Worm (Caenorhabditis elegans) whole organism, young adult: ENCODE results near the gene arrd-24.

Experiments used
- B0336.3 ChIP-seq: fragments of 200-800 bp; sonication (Bioruptor generic); IDR thresholded peaks from 2 replicates; pipeline ENCODE4 v1.3.6; 2022; ENCODE audit warnings: missing genetic modification characterization, missing compliant biosample characterization
- C06A6.2 ChIP-seq: fragments of 200-800 bp; sonication (Bioruptor generic); conservative IDR thresholded peaks from 2 replicates; pipeline ENCODE4 v1.3.6; 2022; ENCODE audit warnings: missing genetic modification characterization, missing compliant biosample characterization
- F22D6.2 ChIP-seq: sonication (generic microtip); optimal IDR thresholded peaks from 2 replicates; lab custom pipeline; 2016; ENCODE audit warnings: mild to moderate bottlenecking, missing genetic modification characterization, missing compliant biosample characterization
- F23B12.7 ChIP-seq: sonication (generic microtip); optimal IDR thresholded peaks from 2 replicates; lab custom pipeline; 2017; ENCODE audit warnings: missing genetic modification characterization, mild to moderate bottlenecking, missing compliant biosample characterization, antibody characterized with exemption, moderate library complexity; ENCODE audit not compliant: insufficient read depth
- F52B5.7 ChIP-seq: sonication (generic microtip); optimal IDR thresholded peaks from 2 replicates; lab custom pipeline; 2016; ENCODE audit warnings: mild to moderate bottlenecking, missing genetic modification characterization, missing compliant biosample characterization
- F55B11.4 ChIP-seq: sonication (generic microtip); optimal IDR thresholded peaks from 2 replicates; lab custom pipeline; 2016; ENCODE audit warnings: missing compliant biosample characterization, missing genetic modification characterization, borderline replicate concordance; ENCODE audit not compliant: insufficient read depth
- F57A8.1 ChIP-seq: fragments of 200-800 bp; sonication (Bioruptor generic); optimal IDR thresholded peaks from 2 replicates; lab custom pipeline; 2018; ENCODE audit warnings: mild to moderate bottlenecking, missing genetic modification characterization, moderate library complexity, missing compliant biosample characterization
- F57C9.4 ChIP-seq: sonication (generic microtip); optimal IDR thresholded peaks from 2 replicates; lab custom pipeline; 2017; ENCODE audit warnings: mild to moderate bottlenecking, missing genetic modification characterization, missing compliant biosample characterization
- K12H6.12 ChIP-seq: fragments of 200-800 bp; sonication (Bioruptor generic); optimal IDR thresholded peaks from 2 replicates; lab custom pipeline; 2018; ENCODE audit warnings: mild to moderate bottlenecking, missing genetic modification characterization, missing compliant biosample characterization
- Y56A3A.18 ChIP-seq: fragments of 200-800 bp; sonication (Bioruptor generic); IDR thresholded peaks from 2 replicates; pipeline ENCODE4 v1.3.6; 2022; ENCODE audit warnings: missing genetic modification reagents, missing genetic modification characterization, missing compliant biosample characterization
- Y67H2A.10 ChIP-seq: fragments of 200-800 bp; sonication (Bioruptor generic); conservative IDR thresholded peaks from 2 replicates; pipeline ENCODE4 v1.3.6; 2022; ENCODE audit warnings: missing genetic modification reagents, missing genetic modification characterization, missing compliant biosample characterization
- Y79H2A.3 ChIP-seq: fragments of 200-800 bp; sonication (Bioruptor generic); conservative IDR thresholded peaks from 2 replicates; pipeline ENCODE4 v1.3.6; 2022; ENCODE audit warnings: missing genetic modification reagents, missing genetic modification characterization, missing compliant biosample characterization
- akir-1 ChIP-seq: fragments of 200-800 bp; sonication (Bioruptor generic); optimal IDR thresholded peaks from 2 replicates; lab custom pipeline; 2018; ENCODE audit warnings: mild to moderate bottlenecking, missing genetic modification characterization, moderate library complexity, missing compliant biosample characterization
- attf-3 ChIP-seq: fragments of 200-800 bp; sonication (Bioruptor generic); conservative IDR thresholded peaks from 2 replicates; pipeline ENCODE4 v1.3.6; 2022; ENCODE audit warnings: missing genetic modification reagents, missing genetic modification characterization, missing compliant biosample characterization
- attf-5 ChIP-seq: fragments of 200-800 bp; sonication (Bioruptor generic); optimal IDR thresholded peaks from 2 replicates; lab custom pipeline; 2018; ENCODE audit warnings: mild to moderate bottlenecking, missing genetic modification characterization, missing compliant biosample characterization
- attf-6 ChIP-seq: fragments of 200-800 bp; sonication (Bioruptor generic); IDR thresholded peaks from 2 replicates; pipeline ENCODE4 v1.3.6; 2022; ENCODE audit warnings: missing genetic modification reagents, missing genetic modification characterization, missing compliant biosample characterization
- cebp-1 ChIP-seq, 2 experiments: fragments of 200-800 bp in 1 of 2; sonication (Bioruptor generic) in 1 of 2; sonication (generic microtip) in 1 of 2; IDR thresholded peaks in 1 of 2; optimal IDR thresholded peaks in 1 of 2; 2 replicates each; pipeline versions ENCODE4 v1.3.6 to Lab custom; 2017 to 2022; ENCODE audit warnings: missing compliant biosample characterization in 2 of 2, missing genetic modification characterization in 2 of 2, mild to moderate bottlenecking in 1 of 2, missing genetic modification reagents in 1 of 2, moderate library complexity in 1 of 2
- ceh-58 ChIP-seq: fragments of 200-800 bp; sonication (Bioruptor generic); IDR thresholded peaks from 2 replicates; pipeline ENCODE4 v1.3.6; 2022; ENCODE audit warnings: missing genetic modification characterization, missing compliant biosample characterization
- die-1 ChIP-seq: sonication (generic microtip); optimal IDR thresholded peaks from 2 replicates; lab custom pipeline; 2016; ENCODE audit warnings: missing genotype, mild to moderate bottlenecking, missing genetic modification characterization, missing compliant biosample characterization
- efl-1 ChIP-seq: fragments of 150-350 bp; optimal IDR thresholded peaks from 2 replicates; lab custom pipeline; 2014; ENCODE audit warnings: missing biosample characterization, missing genetic modification reagents, missing genetic modification characterization
- egl-18 ChIP-seq: fragments of 200-800 bp; sonication (Bioruptor generic); IDR thresholded peaks from 2 replicates; pipeline ENCODE4 v1.3.6; 2022; ENCODE audit warnings: missing genetic modification reagents, missing genetic modification characterization, missing compliant biosample characterization
- fkh-3 ChIP-seq: sonication (generic microtip); optimal IDR thresholded peaks from 2 replicates; lab custom pipeline; 2016; ENCODE audit warnings: mild to moderate bottlenecking, missing genetic modification characterization, missing compliant biosample characterization
- him-1 ChIP-seq: sonication (generic microtip); optimal IDR thresholded peaks from 2 replicates; lab custom pipeline; 2016; ENCODE audit warnings: missing genotype, missing genetic modification reagents, missing genetic modification characterization, missing compliant biosample characterization
- hlh-26 ChIP-seq: fragments of 200-800 bp; sonication (Bioruptor generic); conservative IDR thresholded peaks from 2 replicates; pipeline ENCODE4 v1.3.6; 2022; ENCODE audit warnings: missing genetic modification reagents, missing genetic modification characterization, missing compliant biosample characterization
- hmg-1.2 ChIP-seq: fragments of 200-800 bp; sonication (Bioruptor generic); IDR thresholded peaks from 2 replicates; pipeline ENCODE4 v1.3.6; 2022; ENCODE audit warnings: missing genetic modification reagents, missing genetic modification characterization, missing compliant biosample characterization
- hmg-20 ChIP-seq: fragments of 200-800 bp; sonication (Bioruptor generic); IDR thresholded peaks from 2 replicates; pipeline ENCODE4 v1.3.6; 2022; ENCODE audit warnings: missing genetic modification reagents, missing genetic modification characterization, missing compliant biosample characterization
- let-607 ChIP-seq, 2 experiments: fragments of 200-800 bp in 1 of 2; sonication (Bioruptor generic) in 1 of 2; sonication (generic microtip) in 1 of 2; optimal IDR thresholded peaks; 2 replicates each; lab custom pipeline; 2016 to 2018; ENCODE audit warnings: mild to moderate bottlenecking in 2 of 2, missing compliant biosample characterization in 2 of 2, missing genetic modification characterization in 2 of 2, moderate library complexity in 2 of 2, missing genotype in 1 of 2
- lin-26 ChIP-seq: fragments of 200-800 bp; sonication (Bioruptor generic); IDR thresholded peaks from 2 replicates; pipeline ENCODE4 v1.3.6; 2022; ENCODE audit warnings: missing genetic modification reagents, missing genetic modification characterization, missing compliant biosample characterization
- madf-8 ChIP-seq: fragments of 200-800 bp; sonication (Bioruptor generic); conservative IDR thresholded peaks from 2 replicates; pipeline ENCODE4 v1.3.6; 2022; ENCODE audit warnings: missing genetic modification reagents, missing genetic modification characterization, missing compliant biosample characterization
- nfyb-1 ChIP-seq: fragments of 200-800 bp; sonication (Bioruptor generic); IDR thresholded peaks from 2 replicates; pipeline ENCODE4 v1.3.6; 2022; ENCODE audit warnings: missing genetic modification reagents, missing genetic modification characterization, missing compliant biosample characterization
- nhr-120 ChIP-seq: fragments of 200-800 bp; sonication (Bioruptor generic); IDR thresholded peaks from 2 replicates; pipeline ENCODE4 v1.3.6; 2022; ENCODE audit warnings: missing genetic modification characterization, missing compliant biosample characterization
- nhr-179 ChIP-seq: sonication (generic microtip); optimal IDR thresholded peaks from 2 replicates; lab custom pipeline; 2016; ENCODE audit warnings: mild to moderate bottlenecking, missing genetic modification characterization, missing compliant biosample characterization
- nhr-80 ChIP-seq: sonication (generic microtip); optimal IDR thresholded peaks from 2 replicates; lab custom pipeline; 2016; ENCODE audit warnings: missing genetic modification characterization, missing compliant biosample characterization
- pbrm-1 ChIP-seq: fragments of 200-800 bp; sonication (Bioruptor generic); IDR thresholded peaks from 2 replicates; pipeline ENCODE4 v1.3.6; 2022; ENCODE audit warnings: missing genetic modification reagents, missing genetic modification characterization, missing compliant biosample characterization
- rcor-1 ChIP-seq: fragments of 200-800 bp; sonication (Bioruptor generic); IDR thresholded peaks from 2 replicates; pipeline ENCODE4 v1.3.6; 2022; ENCODE audit warnings: missing genetic modification reagents, missing genetic modification characterization, missing compliant biosample characterization
- tbp1 ChIP-seq: fragments of 200-800 bp; sonication (Bioruptor generic); optimal IDR thresholded peaks from 2 replicates; lab custom pipeline; 2018; ENCODE audit warnings: mild to moderate bottlenecking, missing genetic modification characterization, missing compliant biosample characterization
- tbx-9 ChIP-seq: sonication (generic microtip); optimal IDR thresholded peaks from 2 replicates; lab custom pipeline; 2016; ENCODE audit warnings: borderline replicate concordance, missing genetic modification characterization, inconsistent platforms, missing compliant biosample characterization
- unc-130 ChIP-seq: sonication (generic microtip); optimal IDR thresholded peaks from 2 replicates; lab custom pipeline; 2016; ENCODE audit warnings: missing genetic modification reagents, missing genetic modification characterization, missing compliant biosample characterization
- zfh-2 ChIP-seq: fragments of 200-800 bp; sonication (Bioruptor generic); conservative IDR thresholded peaks from 2 replicates; pipeline ENCODE4 v1.3.6; 2022; ENCODE audit warnings: missing genetic modification reagents, missing genetic modification characterization, missing compliant biosample characterization
- zim-3 ChIP-seq: sonication (generic microtip); optimal IDR thresholded peaks from 2 replicates; lab custom pipeline; 2017; ENCODE audit warnings: mild to moderate bottlenecking, missing genetic modification characterization, moderate library complexity, missing compliant biosample characterization

Gene arrd-24

DNA sequence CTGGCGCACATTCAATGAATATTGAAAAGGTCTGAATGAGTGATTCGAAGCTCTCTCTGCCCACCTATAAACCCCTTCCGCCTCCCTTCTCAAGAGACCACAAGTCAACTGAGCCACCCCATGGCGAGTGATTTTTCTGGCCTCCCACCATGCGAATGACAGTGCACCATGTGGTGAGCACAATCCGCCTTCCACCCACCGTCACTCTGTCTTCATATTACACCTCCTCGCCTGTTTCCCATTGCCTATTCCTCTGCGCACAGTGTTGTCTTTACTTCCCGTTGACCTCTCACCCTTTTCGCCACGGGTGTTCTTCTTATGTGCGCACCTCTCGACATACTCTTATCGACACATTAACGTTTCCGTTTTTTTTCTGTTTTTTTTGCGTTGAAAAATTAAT is 46.6 kb upstream of the arrd-24 start:
- no peak for TF ChIP-seq tbp1 (GFP tag; lab: Kevin White, UChicago)
- TF ChIP-seq zfh-2 (GFP tag; lab: Robert Waterston, UW) = peak; percentile 34; the same call in 1 of the 2 replicates

DNA sequence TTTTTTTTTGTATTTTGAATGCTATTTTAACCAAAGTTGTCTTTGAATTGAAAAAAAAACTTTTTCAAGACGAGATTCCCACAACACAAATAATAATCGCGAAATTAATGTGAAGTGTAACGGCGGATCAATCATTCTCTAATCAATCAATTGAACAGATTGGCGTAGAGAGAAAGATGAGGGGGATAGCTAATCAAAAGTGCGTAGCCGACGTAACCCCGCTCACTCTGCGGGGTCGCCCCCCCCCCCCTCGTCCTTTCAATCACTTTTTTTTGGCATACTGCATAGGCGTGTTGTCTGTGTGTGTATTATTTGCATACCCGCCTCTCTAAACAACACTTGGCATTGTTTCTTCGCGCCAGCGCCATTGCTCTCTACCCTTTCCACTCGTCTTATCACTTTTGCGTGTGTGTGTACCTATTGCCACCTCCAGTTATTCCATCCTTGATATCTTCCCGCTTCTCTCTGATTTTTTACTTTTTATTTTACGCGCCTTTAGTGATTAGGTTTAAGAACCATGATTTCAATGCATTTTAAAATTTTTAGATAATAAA is 44.2 kb upstream of the arrd-24 start:
- TF ChIP-seq nhr-80 (tag; lab: Kevin White, UChicago) (peak; percentile 76), F23B12.7 (tag; lab: Kevin White, UChicago) (no peak), zfh-2 (GFP tag; lab: Robert Waterston, UW) (0 out of 2 replicates have a peak, but pooled peaks have one; percentile 25)

DNA sequence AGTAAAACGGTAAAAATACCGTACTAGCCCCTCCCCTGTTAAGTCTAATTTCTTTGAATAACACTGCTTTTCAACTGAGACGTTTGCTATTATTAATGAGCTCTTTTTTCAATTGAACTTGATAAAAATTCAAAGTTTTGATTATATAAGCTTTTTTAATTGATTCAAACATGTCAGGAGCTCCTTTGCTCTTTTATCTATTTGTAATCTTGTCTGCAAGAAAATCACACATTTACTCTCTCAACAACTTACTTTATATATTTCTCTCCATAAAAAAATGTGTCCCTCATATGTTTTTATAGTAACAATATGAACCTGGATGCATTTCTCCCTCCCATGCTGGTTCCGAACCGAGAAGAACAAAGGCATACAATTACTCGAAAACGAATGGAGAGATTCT is 40.0 kb upstream of the arrd-24 start, which contains the start of gene C04C11.1:
TSS of gene C04C11.1 (plus strand) at position 301 of the 400 bp plus-strand sequence.
- TF ChIP-seq ceh-58 (no peak), F55B11.4 (tag; lab: Kevin White, UChicago) (no peak), zim-3 (tag; lab: Kevin White, UChicago) (no peak), akir-1 (GFP tag; lab: Kevin White, UChicago) (no peak), madf-8 (GFP tag; lab: Robert Waterston, UW) (no peak), C06A6.2 (no peak), F22D6.2 (no peak), hmg-20 (no peak), F23B12.7 (tag; lab: Kevin White, UChicago) (no peak), die-1 (tag; lab: Kevin White, UChicago) (no peak), attf-3 (GFP tag; lab: Robert Waterston, UW) (no peak), F57C9.4 (tag; lab: Kevin White, UChicago) (no peak), B0336.3 (GFP tag; lab: Robert Waterston, UW) (no peak), him-1 (tag; lab: Kevin White, UChicago) (no peak), Y79H2A.3 (no peak)

DNA sequence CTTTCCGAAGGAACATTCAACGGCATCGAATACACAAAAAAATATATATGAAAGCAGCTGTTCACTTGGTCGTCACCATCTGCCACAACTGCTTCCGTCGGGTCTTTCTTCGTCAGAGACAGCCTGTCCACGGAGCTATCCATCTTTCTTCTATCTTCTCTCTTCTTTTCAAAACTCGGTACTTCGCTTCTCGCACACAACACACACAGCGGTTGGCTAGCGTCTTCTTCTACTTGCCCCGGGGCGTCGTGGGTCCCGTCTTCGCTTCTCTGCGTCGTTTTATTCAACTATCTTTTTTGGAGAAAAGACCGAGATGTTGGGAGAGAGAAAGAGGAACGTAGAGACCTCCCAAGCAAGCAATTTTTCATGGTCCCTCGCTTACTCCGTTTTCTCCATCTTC is 36.4 kb upstream of the arrd-24 start:
- TF ChIP-seq Y56A3A.18 (GFP tag; lab: Robert Waterston, UW) = no peak
- TF ChIP-seq F52B5.7 (tag; lab: Kevin White, UChicago) = peak; percentile 19
- TF ChIP-seq nfyb-1 (GFP tag; lab: Robert Waterston, UW) = 0 out of 2 replicates have a peak, but pooled peaks have one; percentile 37
- TF ChIP-seq attf-5 (GFP tag; lab: Kevin White, UChicago) = peak; percentile 12
- peak; percentile 27; the same call in 1 of the 2 replicates for TF ChIP-seq hmg-1.2 (GFP tag; lab: Robert Waterston, UW)
- TF ChIP-seq zfh-2 (GFP tag; lab: Robert Waterston, UW) = peak; percentile 45; the same call in 1 of the 2 replicates
- TF ChIP-seq nhr-179 (tag; lab: Kevin White, UChicago) = no peak
- TF ChIP-seq K12H6.12 (tag; lab: Kevin White, UChicago) = peak; percentile 82
- TF ChIP-seq cebp-1 (GFP tag; IDR thresholded peaks at IDR 0.05; lab: Robert Waterston, UW) = no peak
- TF ChIP-seq cebp-1 (tag; optimal IDR thresholded peaks at IDR 0.05; lab: Kevin White, UChicago) = peak; percentile 47
- peak; percentile 20; the same call in 1 of the 2 replicates for TF ChIP-seq rcor-1
- TF ChIP-seq unc-130 = no peak

DNA sequence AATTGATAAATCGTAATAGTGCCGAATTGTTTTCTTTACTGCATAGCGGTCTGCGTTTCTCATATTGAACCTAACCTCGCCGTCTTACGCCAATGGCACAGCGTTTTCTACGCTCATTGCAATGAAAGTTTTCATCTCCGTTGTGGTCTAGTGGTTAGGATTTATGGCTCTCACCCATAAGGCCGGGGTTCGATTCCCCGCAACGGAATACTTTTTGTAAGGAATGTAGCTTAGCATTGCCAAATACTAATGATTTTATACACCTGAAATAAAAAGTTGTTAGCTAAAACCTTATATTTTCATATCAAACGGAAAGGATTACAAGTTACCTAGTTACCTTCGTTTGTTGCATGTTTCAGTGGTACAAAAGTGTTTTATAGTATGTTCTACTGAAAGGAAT is 35.5 kb upstream of the arrd-24 start:
- TF ChIP-seq F57A8.1 (GFP tag; lab: Kevin White, UChicago) (no peak), nhr-120 (no peak), let-607 (tag; optimal IDR thresholded peaks at IDR 0.05; lab: Kevin White, UChicago) (peak; percentile 51 to 74), fkh-3 (tag; lab: Kevin White, UChicago) (peak; percentile 72), hlh-26 (GFP tag; lab: Robert Waterston, UW) (no peak), zim-3 (tag; lab: Kevin White, UChicago) (peak; percentile 32), tbx-9 (no peak), egl-18 (GFP tag; lab: Robert Waterston, UW) (0 out of 2 replicates have a peak, but pooled peaks have one; percentile 56), lin-26 (GFP tag; lab: Robert Waterston, UW) (peak; percentile 89), Y67H2A.10 (no peak), pbrm-1 (peak; percentile 79), hmg-1.2 (GFP tag; lab: Robert Waterston, UW) (peak; percentile 87), efl-1 (GFP tag; lab: Kevin White, UChicago) (no peak), attf-6 (0 out of 2 replicates have a peak, but pooled peaks have one; percentile 48), die-1 (tag; lab: Kevin White, UChicago) (peak; percentile 92)
